Worm (Caenorhabditis elegans): ENCODE data around the gene C14A6.13.

DNA sequence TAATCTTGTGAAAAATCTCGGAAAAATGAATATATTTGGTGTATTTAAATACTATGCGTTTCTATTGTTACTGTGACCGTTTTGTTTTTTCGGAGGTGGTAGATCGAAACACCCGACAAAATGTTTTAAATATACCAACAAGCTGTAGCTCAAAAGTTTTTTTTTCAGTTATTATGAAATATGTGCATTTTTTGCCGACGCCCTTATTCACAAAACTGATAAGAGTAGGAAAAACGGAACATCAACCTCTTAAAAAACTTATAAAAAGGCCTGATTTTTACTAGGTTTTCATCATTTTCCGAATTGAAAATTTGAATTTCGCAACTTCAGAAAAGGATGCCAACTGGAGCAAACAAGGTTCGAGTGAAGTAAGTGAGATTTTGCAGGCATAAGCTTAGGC, 17.7 kb downstream of the C14A6.13 start, which contains the start of gene Y37H2A.14:
- no peak for TF ChIP-seq ref-1 (GFP tag; conservative IDR thresholded peaks at IDR 0.05)
- no peak for TF ChIP-seq ztf-23 (GFP tag; IDR thresholded peaks at IDR 0.05)
- no peak for TF ChIP-seq tab-1 (GFP tag; IDR thresholded peaks at IDR 0.05)
- no peak for TF ChIP-seq cog-1 (tag; optimal IDR thresholded peaks at IDR 0.05)
- no peak for TF ChIP-seq klf-2 (GFP tag; conservative IDR thresholded peaks at IDR 0.05)
- TF ChIP-seq flt-1 (GFP tag; IDR thresholded peaks at IDR 0.05): no peak
- no peak for TF ChIP-seq ztf-29 (GFP tag; IDR thresholded peaks at IDR 0.05)
- TF ChIP-seq med-1 (GFP tag; optimal IDR thresholded peaks at IDR 0.05; ENCODE audit: insufficient read depth): no peak
- no peak for TF ChIP-seq T22C8.4 (GFP tag; IDR thresholded peaks at IDR 0.05)
